Fruit fly (Drosophila melanogaster) whole organism, wandering third instar larva: Measurements from ENCODE around the gene CG5078.

Source experiments
- Abd-B ChIP-seq: fragments of >200 bp; optimal IDR thresholded peaks from 2 replicates; lab custom pipeline; 2017; ENCODE audit warnings: missing biosample characterization, missing genetic modification characterization
- CG32264 ChIP-seq: fragments of 200-800 bp; sonication (Bioruptor generic); optimal IDR thresholded peaks from 2 replicates; lab custom pipeline; 2016; ENCODE audit warnings: missing biosample characterization, missing genetic modification characterization
- CG9705 ChIP-seq: fragments of 200-800 bp; sonication (Bioruptor generic); optimal IDR thresholded peaks from 2 replicates; lab custom pipeline; 2018; ENCODE audit warnings: missing biosample characterization, mild to moderate bottlenecking, missing genetic modification characterization
- Dfd ChIP-seq: fragments of >200 bp; optimal IDR thresholded peaks from 2 replicates; lab custom pipeline; 2017; ENCODE audit warnings: missing biosample characterization, missing genetic modification characterization
- Dif ChIP-seq: fragments of 200-275, 200-300 bp; sonication (Bioruptor generic); optimal IDR thresholded peaks from 2 replicates; lab custom pipeline; 2018; ENCODE audit warnings: missing biosample characterization, missing genetic modification characterization; ENCODE audit not compliant: partially characterized antibody
- GATAd ChIP-seq: sonication (Bioruptor generic); optimal IDR thresholded peaks from 2 replicates; lab custom pipeline; 2016; ENCODE audit warnings: missing biosample characterization, missing genetic modification characterization
- HLH106 ChIP-seq: fragments of 200-800 bp; optimal IDR thresholded peaks from 3 replicates; lab custom pipeline; 2019; ENCODE audit warnings: missing biosample characterization, mild to moderate bottlenecking, missing genetic modification characterization, moderate library complexity
- Hnf4 ChIP-seq: fragments of 200-800 bp; sonication (Bioruptor generic); optimal IDR thresholded peaks from 2 replicates; lab custom pipeline; 2016; ENCODE audit warnings: missing biosample characterization, mild to moderate bottlenecking, missing genetic modification characterization
- Hr83 ChIP-seq: fragments of 200-300 bp; sonication (Bioruptor generic); optimal IDR thresholded peaks from 2 replicates; lab custom pipeline; 2016; ENCODE audit warnings: missing biosample characterization, mild to moderate bottlenecking, missing genetic modification characterization, moderate library complexity; ENCODE audit not compliant: poor library complexity, severe bottlenecking
- Jra ChIP-seq: sonication (Bioruptor generic); optimal IDR thresholded peaks from 2 replicates; lab custom pipeline; 2016; ENCODE audit warnings: missing biosample characterization, missing genetic modification characterization
- Mio ChIP-seq: sonication (Bioruptor generic); optimal IDR thresholded peaks from 2 replicates; lab custom pipeline; 2016; ENCODE audit warnings: missing biosample characterization, missing genetic modification characterization
- Myc ChIP-seq: fragments of >200 bp; optimal IDR thresholded peaks from 2 replicates; lab custom pipeline; 2017
- N ChIP-seq: fragments of >200 bp; optimal IDR thresholded peaks from 2 replicates; lab custom pipeline; 2018; ENCODE audit warnings: missing biosample characterization, missing external identifiers, missing genetic modification characterization
- OdsH ChIP-seq: fragments of 200-800 bp; sonication (Bioruptor generic); optimal IDR thresholded peaks from 2 replicates; lab custom pipeline; 2016; ENCODE audit warnings: missing biosample characterization, mild to moderate bottlenecking, missing genetic modification characterization
- Rel ChIP-seq, 2 experiments: fragments of 200-800 bp; sonication (Bioruptor generic) in 1 of 2; optimal IDR thresholded peaks; 2 replicates in 1 of 2; 3 replicates in 1 of 2; lab custom pipeline; 2016 to 2019; ENCODE audit warnings: mild to moderate bottlenecking in 2 of 2, missing biosample characterization in 2 of 2, missing genetic modification characterization in 2 of 2, moderate library complexity in 1 of 2
- Sp1 ChIP-seq: fragments of 200-800 bp; sonication (Bioruptor generic); optimal IDR thresholded peaks from 3 replicates; lab custom pipeline; 2019; ENCODE audit warnings: missing biosample characterization, mild to moderate bottlenecking, missing genetic modification characterization, moderate library complexity
- Vsx2 ChIP-seq: fragments of 200-300, 225-300 bp; sonication (Bioruptor generic); optimal IDR thresholded peaks from 2 replicates; lab custom pipeline; 2018; ENCODE audit warnings: missing biosample characterization, missing genetic modification characterization; ENCODE audit not compliant: partially characterized antibody
- br ChIP-seq: fragments of 200-800 bp; sonication (Bioruptor generic); optimal IDR thresholded peaks from 2 replicates; lab custom pipeline; 2016; ENCODE audit warnings: missing biosample characterization, missing genetic modification characterization
- brk ChIP-seq: fragments of 200-800 bp; sonication (Bioruptor generic); optimal IDR thresholded peaks from 2 replicates; lab custom pipeline; 2016; ENCODE audit warnings: missing biosample characterization, mild to moderate bottlenecking, missing genetic modification characterization
- dl ChIP-seq, 2 experiments: fragments of 175-275, 200-275 bp in 1 of 2; fragments of 200-275 bp in 1 of 2; sonication (Bioruptor generic); optimal IDR thresholded peaks; lab custom pipeline; 2018; ENCODE audit warnings: mild to moderate bottlenecking in 2 of 2, missing biosample characterization in 2 of 2, missing genetic modification characterization in 2 of 2, moderate library complexity in 2 of 2; ENCODE audit not compliant: partially characterized antibody in 2 of 2, insufficient read depth in 1 of 2
- dmrt93B ChIP-seq: fragments of 200-800 bp; sonication (Bioruptor generic); optimal IDR thresholded peaks from 2 replicates; lab custom pipeline; 2018; ENCODE audit warnings: missing biosample characterization, mild to moderate bottlenecking, missing genetic modification characterization
- ey ChIP-seq: fragments of 200-800 bp; sonication (Bioruptor generic); optimal IDR thresholded peaks from 2 replicates; lab custom pipeline; 2016; ENCODE audit warnings: missing biosample characterization, missing genetic modification characterization
- foxo ChIP-seq, 2 experiments: fragments of 200-800 bp; sonication (Bioruptor generic); optimal IDR thresholded peaks; 2 replicates in 1 of 2; 3 replicates in 1 of 2; lab custom pipeline; 2016 to 2017; ENCODE audit warnings: missing biosample characterization in 2 of 2, missing genetic modification characterization in 2 of 2
- fru ChIP-seq: fragments of 200-800 bp; sonication (Bioruptor generic); optimal IDR thresholded peaks from 3 replicates; lab custom pipeline; 2016; ENCODE audit warnings: missing biosample characterization, mild to moderate bottlenecking, missing genetic modification characterization
- h ChIP-seq: fragments of 200-800 bp; sonication (Bioruptor generic); optimal IDR thresholded peaks from 3 replicates; lab custom pipeline; 2016; ENCODE audit warnings: missing biosample characterization, mild to moderate bottlenecking, missing genetic modification characterization
- jim ChIP-seq: fragments of 175-275, 200-325 bp; sonication (Bioruptor generic); optimal IDR thresholded peaks from 2 replicates; lab custom pipeline; 2016; ENCODE audit warnings: missing biosample characterization, mild to moderate bottlenecking, missing genetic modification characterization
- lola ChIP-seq: fragments of >200 bp; optimal IDR thresholded peaks from 2 replicates; lab custom pipeline; 2017; ENCODE audit warnings: missing biosample characterization, missing genetic modification characterization
- pan ChIP-seq: fragments of >200 bp; optimal IDR thresholded peaks from 2 replicates; lab custom pipeline; 2017
- psq ChIP-seq: fragments of 200-800 bp; sonication (Bioruptor generic); optimal IDR thresholded peaks from 3 replicates; lab custom pipeline; 2017; ENCODE audit warnings: missing biosample characterization, mild to moderate bottlenecking, missing genetic modification characterization, moderate library complexity
- rgr ChIP-seq: fragments of 200-800 bp; sonication (Bioruptor generic); optimal IDR thresholded peaks from 3 replicates; lab custom pipeline; 2016; ENCODE audit warnings: missing biosample characterization, mild to moderate bottlenecking, missing genetic modification characterization
- sage ChIP-seq: fragments of 200-800 bp; sonication (Bioruptor generic); optimal IDR thresholded peaks from 2 replicates; lab custom pipeline; 2016; ENCODE audit warnings: missing biosample characterization, mild to moderate bottlenecking, missing genetic modification characterization
- sv ChIP-seq: fragments of 200-800 bp; sonication (Bioruptor generic); optimal IDR thresholded peaks from 3 replicates; lab custom pipeline; 2016; ENCODE audit warnings: missing biosample characterization, missing genetic modification characterization
- tai ChIP-seq: sonication (Bioruptor generic); optimal IDR thresholded peaks from 2 replicates; lab custom pipeline; 2016; ENCODE audit warnings: missing biosample characterization, missing genetic modification characterization
- usp ChIP-seq: fragments of >200 bp; optimal IDR thresholded peaks from 2 replicates; lab custom pipeline; 2017; ENCODE audit warnings: missing biosample characterization, missing genetic modification characterization
- woc ChIP-seq: sonication (Bioruptor generic); optimal IDR thresholded peaks from 2 replicates; lab custom pipeline; 2016; ENCODE audit warnings: missing biosample characterization, mild to moderate bottlenecking, missing genetic modification characterization

The CG5078 gene

DNA sequence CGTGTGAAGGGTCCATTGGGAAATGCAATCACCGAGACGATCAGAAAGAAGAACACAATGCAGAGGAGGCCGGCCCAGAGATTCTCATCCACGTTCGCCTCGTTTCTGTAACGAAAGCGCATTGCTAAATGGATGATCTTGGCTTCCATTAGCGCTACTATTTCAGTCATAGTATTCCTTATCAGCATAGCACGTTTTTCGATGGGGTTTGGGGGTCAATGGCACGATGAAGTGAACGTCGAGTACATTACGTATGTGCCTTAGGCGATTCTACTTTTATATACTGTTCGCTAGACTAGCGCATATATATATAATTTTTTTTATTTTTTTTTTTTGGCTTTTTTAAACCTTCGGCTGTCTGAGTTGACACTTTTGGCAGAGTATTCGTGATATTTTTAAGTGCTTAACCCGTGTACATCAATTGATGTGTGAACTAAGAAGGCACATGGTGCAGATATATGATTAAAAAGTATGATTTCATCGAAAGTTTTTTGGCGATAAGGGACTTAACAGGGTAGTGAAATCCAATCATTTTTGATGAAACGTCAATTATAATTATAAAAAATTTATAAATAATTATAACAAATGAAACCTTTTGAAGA lies 18.7 kb downstream of the CG5078 start:
- no peak for TF ChIP-seq Sp1 (GFP tag; lab: Kevin White, UChicago)
- TF ChIP-seq N: no peak
- no peak for TF ChIP-seq br (GFP tag; lab: Kevin White, UChicago)
- TF ChIP-seq OdsH (GFP tag; lab: Kevin White, UChicago): no peak
- TF ChIP-seq usp: no peak
- TF ChIP-seq woc (GFP tag; lab: Kevin White, UChicago): no peak
- no peak for TF ChIP-seq psq (GFP tag; lab: Kevin White, UChicago)
- no peak for TF ChIP-seq lola
- no peak for TF ChIP-seq sage
- TF ChIP-seq CG9705 (GFP tag; lab: Kevin White, UChicago): no peak
- no peak for TF ChIP-seq ey (GFP tag; lab: Kevin White, UChicago)
- no peak for TF ChIP-seq dl (GFP tag; optimal IDR thresholded peaks at IDR 0.05; lab: Kevin White, UChicago; ENCODE audit: insufficient read depth in 1 of 2, partially characterized antibody in 2 of 2)
- TF ChIP-seq GATAd: no peak
- TF ChIP-seq sv: no peak
- TF ChIP-seq Vsx2 (GFP tag; lab: Kevin White, UChicago): no peak
- no peak for TF ChIP-seq tai (GFP tag; lab: Kevin White, UChicago)
- TF ChIP-seq Jra (GFP tag; lab: Kevin White, UChicago): no peak
- no peak for TF ChIP-seq fru (GFP tag; lab: Kevin White, UChicago)
- TF ChIP-seq brk (GFP tag; lab: Kevin White, UChicago): no peak
- no peak for TF ChIP-seq jim

DNA sequence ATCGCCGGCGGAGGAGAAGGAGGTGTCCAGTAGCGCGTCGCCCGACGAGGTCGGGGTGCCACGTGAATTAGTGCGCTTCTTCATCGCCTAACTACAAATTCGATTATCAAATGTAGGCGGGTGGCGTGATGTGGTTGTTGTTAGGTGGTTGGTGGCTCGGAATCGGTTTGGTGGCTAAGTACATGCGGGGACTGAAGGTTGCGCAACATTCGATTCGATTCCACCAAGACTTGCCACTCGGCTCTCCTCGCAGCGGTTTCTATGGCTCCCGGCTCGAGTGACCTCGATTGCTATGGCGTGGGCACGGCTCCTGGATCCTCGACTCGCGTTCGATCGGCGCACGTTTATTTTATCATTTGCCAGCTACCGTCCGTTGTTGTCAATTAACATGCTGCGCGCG lies 19.9 kb downstream of the CG5078 start:
- TF ChIP-seq woc (GFP tag; lab: Kevin White, UChicago): no peak
- TF ChIP-seq Dfd (GFP tag; lab: Kevin White, UChicago): no peak
- no peak for TF ChIP-seq foxo (GFP tag; optimal IDR thresholded peaks at IDR 0.05; lab: Kevin White, UChicago)
- no peak for TF ChIP-seq pan (lab: Kevin White, UChicago)
- TF ChIP-seq Hr83 (GFP tag; lab: Kevin White, UChicago): no peak
- no peak for TF ChIP-seq dmrt93B (GFP tag; lab: Kevin White, UChicago)
- TF ChIP-seq ey (GFP tag; lab: Kevin White, UChicago): no peak
- no peak for TF ChIP-seq sage
- TF ChIP-seq Myc: no peak
- no peak for TF ChIP-seq CG32264 (GFP tag; lab: Kevin White, UChicago)
- TF ChIP-seq Abd-B (GFP tag; lab: Kevin White, UChicago): no peak
- TF ChIP-seq tai (GFP tag; lab: Kevin White, UChicago): no peak
- no peak for TF ChIP-seq rgr (GFP tag; lab: Kevin White, UChicago)
- no peak for TF ChIP-seq lola
- TF ChIP-seq br (GFP tag; lab: Kevin White, UChicago): no peak
- TF ChIP-seq Hnf4 (GFP tag; lab: Kevin White, UChicago): no peak
- no peak for TF ChIP-seq h (GFP tag; lab: Kevin White, UChicago)

DNA sequence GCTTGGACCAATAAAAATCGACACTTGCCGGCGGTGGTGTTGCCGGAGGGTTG lies 20.1 kb downstream of the CG5078 start, which contains the start of gene Pss:
Gene Pss (minus strand): TSS at position 32 of the 53 bp plus-strand sequence.
- TF ChIP-seq Dfd (GFP tag; lab: Kevin White, UChicago) (no peak), dl (GFP tag; optimal IDR thresholded peaks at IDR 0.05; lab: Kevin White, UChicago; ENCODE audit: insufficient read depth in 1 of 2, partially characterized antibody in 2 of 2) (no peak), Myc (no peak), jim (no peak), ey (GFP tag; lab: Kevin White, UChicago) (no peak), dmrt93B (GFP tag; lab: Kevin White, UChicago) (no peak), h (GFP tag; lab: Kevin White, UChicago) (no peak), HLH106 (no peak), sv (no peak), N (no peak), lola (no peak), tai (GFP tag; lab: Kevin White, UChicago) (no peak), Vsx2 (GFP tag; lab: Kevin White, UChicago) (no peak), Dif (no peak), Mio (GFP tag; lab: Kevin White, UChicago) (no peak), br (GFP tag; lab: Kevin White, UChicago) (no peak), woc (GFP tag; lab: Kevin White, UChicago) (no peak), Rel (GFP tag; optimal IDR thresholded peaks at IDR 0.05; lab: Kevin White, UChicago) (no peak), Rel (tag; optimal IDR thresholded peaks at IDR 0.05; lab: Kevin White, UChicago) (no peak), rgr (GFP tag; lab: Kevin White, UChicago) (no peak)
